Worm (Caenorhabditis elegans) whole organism, midembryonic: ENCODE measurements around the gene C08B6.3.

Source experiments
- cog-1 ChIP-seq: sonication (generic microtip); optimal IDR thresholded peaks from 2 replicates; lab custom pipeline; 2016; ENCODE audit warnings: missing genetic modification characterization, missing compliant biosample characterization
- flt-1 ChIP-seq: fragments of 200-800 bp; sonication (Bioruptor generic); IDR thresholded peaks from 2 replicates; pipeline ENCODE4 v1.3.6; 2022; ENCODE audit warnings: missing genetic modification characterization, missing compliant biosample characterization
- klf-2 ChIP-seq: fragments of 200-800 bp; sonication (Bioruptor generic); conservative IDR thresholded peaks from 2 replicates; pipeline ENCODE4 v1.3.6; 2022; ENCODE audit warnings: missing genetic modification reagents, missing genetic modification characterization, missing compliant biosample characterization
- ref-1 ChIP-seq: fragments of 200-800 bp; sonication (Bioruptor generic); conservative IDR thresholded peaks from 2 replicates; pipeline ENCODE4 v1.3.6; 2022; ENCODE audit warnings: missing genetic modification reagents, missing genetic modification characterization, missing compliant biosample characterization
- tab-1 ChIP-seq: fragments of 200-800 bp; sonication (Bioruptor generic); IDR thresholded peaks from 2 replicates; pipeline ENCODE4 v1.3.6; 2022; ENCODE audit warnings: missing genetic modification characterization, missing compliant biosample characterization
- ztf-23 ChIP-seq: fragments of 200-800 bp; sonication (Bioruptor generic); IDR thresholded peaks from 2 replicates; pipeline ENCODE4 v1.3.6; 2022; ENCODE audit warnings: missing genetic modification reagents, missing genetic modification characterization, missing compliant biosample characterization
- ztf-29 ChIP-seq: fragments of 200-800 bp; sonication (Bioruptor generic); IDR thresholded peaks from 2 replicates; pipeline ENCODE4 v1.3.6; 2022; ENCODE audit warnings: missing genetic modification reagents, missing genetic modification characterization, missing compliant biosample characterization

DNA sequence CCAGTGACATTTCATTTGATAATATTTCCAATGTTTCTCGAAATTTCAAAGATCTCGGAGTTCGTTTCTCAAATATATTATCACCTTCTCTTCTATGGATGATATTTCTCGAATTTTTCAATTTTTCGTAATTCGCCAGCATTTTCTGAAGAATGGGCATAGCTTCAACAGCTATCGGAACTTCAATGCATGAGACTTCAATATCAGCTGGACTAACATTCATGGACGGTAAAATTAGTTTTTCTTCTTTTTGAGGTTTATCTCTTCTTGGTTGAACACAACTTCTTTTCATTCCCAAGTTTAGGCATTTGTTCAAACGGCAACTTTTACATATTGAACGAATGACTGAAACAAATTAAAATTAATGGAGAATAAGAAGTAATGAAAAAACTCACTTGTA lies 31.2 kb downstream of the C08B6.3 start:
- no peak for TF ChIP-seq tab-1 (GFP tag; lab: Robert Waterston, UW)
- no peak for TF ChIP-seq ztf-23
- no peak for TF ChIP-seq flt-1 (GFP tag; lab: Robert Waterston, UW)
- no peak for TF ChIP-seq ref-1 (GFP tag; lab: Robert Waterston, UW)
- TF ChIP-seq cog-1 (tag; lab: Kevin White, UChicago) = no peak
- TF ChIP-seq klf-2 (GFP tag; lab: Robert Waterston, UW) = no peak
- TF ChIP-seq ztf-29 (GFP tag; lab: Robert Waterston, UW) = no peak
